Worm (Caenorhabditis elegans) whole organism, late embryonic: ENCODE data around the gene C11H1.5.

Experiments used
- ama-1 ChIP-seq: fragments of 150-350 bp; optimal IDR thresholded peaks from 2 replicates; lab custom pipeline; 2014
- ceh-6 ChIP-seq: fragments of 200-800 bp; sonication (Bioruptor generic); optimal IDR thresholded peaks from 2 replicates; lab custom pipeline; 2018; ENCODE audit warnings: mild to moderate bottlenecking, missing genetic modification characterization, missing compliant biosample characterization
- elt-2 ChIP-seq: sonication (generic microtip); optimal IDR thresholded peaks from 2 replicates; lab custom pipeline; 2016; ENCODE audit warnings: missing genetic modification reagents, missing genetic modification characterization, missing compliant biosample characterization
- hlh-6 ChIP-seq: sonication (generic microtip); optimal IDR thresholded peaks from 2 replicates; lab custom pipeline; 2016; ENCODE audit warnings: missing genotype, missing genetic modification characterization, missing compliant biosample characterization
- ref-2 ChIP-seq: sonication (generic microtip); optimal IDR thresholded peaks from 2 replicates; lab custom pipeline; 2016; ENCODE audit warnings: missing genetic modification characterization, missing compliant biosample characterization
- unc-55 ChIP-seq: sonication (generic microtip); optimal IDR thresholded peaks from 2 replicates; lab custom pipeline; 2017; ENCODE audit warnings: missing biosample characterization, missing genetic modification reagents, missing genetic modification characterization
- unc-86 ChIP-seq: sonication (generic microtip); optimal IDR thresholded peaks from 2 replicates; lab custom pipeline; 2016; ENCODE audit warnings: missing genetic modification characterization, missing compliant biosample characterization

DNA sequence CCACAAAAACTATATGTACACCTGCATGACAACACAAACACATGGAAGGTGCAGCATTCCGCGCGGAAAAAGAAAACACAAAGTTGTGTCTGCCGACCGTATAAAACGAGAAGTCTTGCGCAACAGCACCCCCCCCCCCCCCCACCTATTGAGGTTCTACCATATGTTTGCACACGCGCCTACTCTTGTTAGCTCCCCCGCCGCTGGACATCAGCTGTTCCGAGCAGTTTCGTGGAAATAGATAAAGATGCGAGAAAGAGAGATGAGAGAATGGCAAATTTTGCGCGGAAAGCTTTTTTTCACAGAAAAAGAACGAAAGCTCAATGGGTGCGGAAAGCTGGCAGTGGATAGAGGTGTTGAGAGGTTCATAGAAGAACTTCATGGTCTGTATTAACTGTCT, 32.6 kb upstream of the C11H1.5 start:
- TF ChIP-seq unc-86 (tag; lab: Kevin White, UChicago) (no peak), ama-1 (no peak), ceh-6 (GFP tag; lab: Kevin White, UChicago) (no peak), hlh-6 (tag; lab: Kevin White, UChicago) (no peak), ref-2 (tag; lab: Kevin White, UChicago) (no peak), elt-2 (no peak), unc-55 (GFP tag; lab: Kevin White, UChicago) (no peak)
